Worm (Caenorhabditis elegans) whole organism, L2 larva: ENCODE results near the gene sbds-1.

Experiments
- C34F6.9 ChIP-seq: fragments of 150-350 bp; optimal IDR thresholded peaks from 2 replicates; lab custom pipeline; 2014; ENCODE audit warnings: missing biosample characterization, missing genetic modification characterization
- F13H6.1 ChIP-seq: sonication (generic microtip); optimal IDR thresholded peaks from 2 replicates; lab custom pipeline; 2016; ENCODE audit warnings: missing genetic modification characterization, missing compliant biosample characterization
- R02D3.7 ChIP-seq: fragments of 150-350 bp; optimal IDR thresholded peaks from 2 replicates; lab custom pipeline; 2014; ENCODE audit warnings: missing biosample characterization, missing genetic modification characterization
- Y55F3AM.14 ChIP-seq: fragments of 200-800 bp; sonication (Bioruptor generic); optimal IDR thresholded peaks from 2 replicates; lab custom pipeline; 2018; ENCODE audit warnings: mild to moderate bottlenecking, missing genetic modification characterization, missing compliant biosample characterization
- ZK546.5 ChIP-seq: sonication (generic microtip); optimal IDR thresholded peaks from 2 replicates; lab custom pipeline; 2017; ENCODE audit warnings: missing biosample characterization, missing genetic modification characterization
- alr-1 ChIP-seq: fragments of 150-350 bp; optimal IDR thresholded peaks from 2 replicates; lab custom pipeline; 2014; ENCODE audit warnings: missing biosample characterization, missing genetic modification characterization
- aly-2 ChIP-seq: fragments of 150-350 bp; optimal IDR thresholded peaks from 2 replicates; lab custom pipeline; 2014; ENCODE audit warnings: missing biosample characterization, missing genetic modification characterization
- ama-1 ChIP-seq: fragments of 150-350 bp; optimal IDR thresholded peaks from 2 replicates; lab custom pipeline; 2018; ENCODE audit warnings: inconsistent platforms
- blmp-1 ChIP-seq: sonication (generic microtip); optimal IDR thresholded peaks from 2 replicates; lab custom pipeline; 2017; ENCODE audit warnings: missing genetic modification characterization, mild to moderate bottlenecking, missing compliant biosample characterization, antibody characterized with exemption, moderate library complexity; ENCODE audit not compliant: insufficient read depth
- ceh-16 ChIP-seq: fragments of 150-350 bp; optimal IDR thresholded peaks from 2 replicates; lab custom pipeline; 2014; ENCODE audit warnings: missing biosample characterization, missing genetic modification characterization
- ceh-82 ChIP-seq: fragments of 150-350 bp; optimal IDR thresholded peaks from 2 replicates; lab custom pipeline; 2014; ENCODE audit warnings: missing biosample characterization, missing genetic modification characterization
- crh-2 ChIP-seq: sonication (generic microtip); optimal IDR thresholded peaks from 2 replicates; lab custom pipeline; 2017; ENCODE audit warnings: missing biosample characterization, missing genetic modification characterization
- egl-27 ChIP-seq: sonication (generic microtip); optimal IDR thresholded peaks from 3 replicates; lab custom pipeline; 2017; ENCODE audit warnings: missing biosample characterization, missing genetic modification reagents, missing genetic modification characterization
- elt-3 ChIP-seq: sonication (generic microtip); optimal IDR thresholded peaks from 2 replicates; lab custom pipeline; 2017; ENCODE audit warnings: missing biosample characterization, missing genetic modification characterization
- fos-1 ChIP-seq: fragments of 150-350 bp; optimal IDR thresholded peaks from 2 replicates; lab custom pipeline; 2014; ENCODE audit warnings: missing biosample characterization, missing genetic modification characterization
- gmeb-1 ChIP-seq: fragments of 150-350 bp; optimal IDR thresholded peaks from 2 replicates; lab custom pipeline; 2014; ENCODE audit warnings: missing biosample characterization, missing genetic modification characterization
- lin-11 ChIP-seq: fragments of 150-350 bp; sonication (generic microtip); optimal IDR thresholded peaks from 2 replicates; lab custom pipeline; 2014; ENCODE audit warnings: missing biosample characterization, missing genetic modification characterization, inconsistent platforms, mixed read lengths
- lin-13 ChIP-seq: fragments of 150-350 bp; optimal IDR thresholded peaks from 2 replicates; lab custom pipeline; 2014; ENCODE audit warnings: missing biosample characterization, missing genetic modification reagents, missing genetic modification characterization
- lsy-2 ChIP-seq, 2 experiments: fragments of 150-350 bp in 1 of 2; sonication (generic microtip) in 1 of 2; optimal IDR thresholded peaks; 2 replicates each; lab custom pipeline; 2014 to 2017; ENCODE audit warnings: missing biosample characterization in 2 of 2, missing genetic modification characterization in 2 of 2
- mab-5 ChIP-seq: fragments of 150-350 bp; optimal IDR thresholded peaks from 2 replicates; lab custom pipeline; 2014; ENCODE audit warnings: missing biosample characterization, missing genetic modification characterization
- mdl-1 ChIP-seq, 2 experiments: fragments of 150-350 bp in 1 of 2; sonication (generic microtip) in 1 of 2; optimal IDR thresholded peaks; 2 replicates each; lab custom pipeline; 2017; ENCODE audit warnings: missing biosample characterization in 2 of 2, missing genetic modification characterization in 2 of 2
- nhr-10 ChIP-seq: sonication (generic microtip); optimal IDR thresholded peaks from 2 replicates; lab custom pipeline; 2017; ENCODE audit warnings: missing biosample characterization, missing genetic modification characterization
- nhr-12 ChIP-seq: fragments of 150-350 bp; optimal IDR thresholded peaks from 2 replicates; lab custom pipeline; 2014; ENCODE audit warnings: missing biosample characterization, missing genetic modification characterization
- nhr-129 ChIP-seq: fragments of 150-350 bp; optimal IDR thresholded peaks from 2 replicates; lab custom pipeline; 2014; ENCODE audit warnings: missing biosample characterization, missing genetic modification characterization
- nhr-21 ChIP-seq: fragments of 150-350 bp; optimal IDR thresholded peaks from 2 replicates; lab custom pipeline; 2014; ENCODE audit warnings: missing biosample characterization, missing genetic modification characterization
- nhr-23 ChIP-seq: fragments of 150-350 bp; optimal IDR thresholded peaks from 2 replicates; lab custom pipeline; 2014; ENCODE audit warnings: missing biosample characterization, missing genetic modification reagents, missing genetic modification characterization
- nhr-237 ChIP-seq: fragments of 150-350 bp; optimal IDR thresholded peaks from 2 replicates; lab custom pipeline; 2014; ENCODE audit warnings: missing biosample characterization, missing genetic modification characterization
- nhr-25 ChIP-seq: fragments of 150-350 bp; sonication (generic microtip); optimal IDR thresholded peaks from 3 replicates; lab custom pipeline; 2014; ENCODE audit warnings: missing biosample characterization, missing genetic modification characterization
- nhr-6 ChIP-seq: fragments of 150-350 bp; optimal IDR thresholded peaks from 2 replicates; lab custom pipeline; 2014; ENCODE audit warnings: missing biosample characterization, missing genetic modification characterization
- nhr-77 ChIP-seq: fragments of 150-350 bp; optimal IDR thresholded peaks from 2 replicates; lab custom pipeline; 2014; ENCODE audit warnings: missing biosample characterization, missing genetic modification characterization
- peb-1 ChIP-seq: fragments of 150-350 bp; optimal IDR thresholded peaks from 2 replicates; lab custom pipeline; 2014; ENCODE audit warnings: missing biosample characterization, missing genetic modification characterization
- sem-4 ChIP-seq: fragments of 150-350 bp; optimal IDR thresholded peaks from 2 replicates; lab custom pipeline; 2014; ENCODE audit warnings: missing biosample characterization, missing genetic modification reagents, missing genetic modification characterization
- skn-1 ChIP-seq: sonication (generic microtip); optimal IDR thresholded peaks from 2 replicates; lab custom pipeline; 2017; ENCODE audit warnings: missing biosample characterization, missing genetic modification characterization
- sma-3 ChIP-seq: sonication (generic microtip); optimal IDR thresholded peaks from 2 replicates; lab custom pipeline; 2016; ENCODE audit warnings: missing genetic modification reagents, missing genetic modification characterization, missing compliant biosample characterization
- sma-9 ChIP-seq, 2 experiments: fragments of 150-350 bp in 1 of 2; sonication (generic microtip) in 1 of 2; optimal IDR thresholded peaks; 2 replicates each; lab custom pipeline; 2014 to 2016; ENCODE audit warnings: missing genetic modification characterization in 2 of 2, mild to moderate bottlenecking in 1 of 2, missing biosample characterization in 1 of 2, missing compliant biosample characterization in 1 of 2, missing genetic modification reagents in 1 of 2, moderate library complexity in 1 of 2
- snpc-4 ChIP-seq: fragments of 150-350 bp; optimal IDR thresholded peaks from 2 replicates; lab custom pipeline; 2014; ENCODE audit warnings: missing biosample characterization, missing genetic modification characterization
- unc-55 ChIP-seq: fragments of 150-350 bp; sonication (generic microtip); optimal IDR thresholded peaks from 3 replicates; lab custom pipeline; 2014; ENCODE audit warnings: missing biosample characterization, missing genetic modification reagents, missing genetic modification characterization
- unc-62 ChIP-seq: fragments of 150-350 bp; optimal IDR thresholded peaks from 2 replicates; lab custom pipeline; 2014; ENCODE audit warnings: missing biosample characterization, missing genetic modification reagents, missing genetic modification characterization
- zag-1 ChIP-seq: fragments of 150-350 bp; optimal IDR thresholded peaks from 2 replicates; lab custom pipeline; 2014; ENCODE audit warnings: missing biosample characterization, missing genetic modification characterization
- ztf-11 ChIP-seq: sonication (generic microtip); optimal IDR thresholded peaks from 2 replicates; lab custom pipeline; 2017; ENCODE audit warnings: missing biosample characterization, missing genetic modification characterization
- ztf-4 ChIP-seq: fragments of 150-350 bp; optimal IDR thresholded peaks from 2 replicates; lab custom pipeline; 2014; ENCODE audit warnings: missing biosample characterization, missing genetic modification characterization

The sbds-1 gene

ce11 chrIII:627838-628237 is 10.4 kb downstream of the sbds-1 start, which contains the start of gene T19C3.5:
TSS of gene T19C3.5 (minus strand) at chrIII:627938.
- TF ChIP-seq nhr-129 (tag; lab: Kevin White, UChicago) (no peak), aly-2 (tag; lab: Kevin White, UChicago) (no peak), ama-1 (no peak), ztf-11 (no peak), sma-3 (GFP tag; lab: Kevin White, UChicago) (no peak), ZK546.5 (tag; lab: Kevin White, UChicago) (no peak), zag-1 (no peak), alr-1 (tag; lab: Kevin White, UChicago) (no peak), C34F6.9 (tag; lab: Kevin White, UChicago) (no peak), peb-1 (tag; lab: Kevin White, UChicago) (no peak), skn-1 (tag; lab: Kevin White, UChicago) (no peak), ceh-16 (no peak), nhr-25 (tag; lab: Kevin White, UChicago) (no peak), sem-4 (no peak)

- no peak for TF ChIP-seq ceh-82 (tag; lab: Kevin White, UChicago)
- TF ChIP-seq C34F6.9 (tag; lab: Kevin White, UChicago) = no peak
- TF ChIP-seq lsy-2 (tag; optimal IDR thresholded peaks at IDR 0.05; lab: Kevin White, UChicago) = no peak
- TF ChIP-seq unc-62 = no peak
These were observed 12.1 kb downstream of the sbds-1 start for ce11 chrIII:626091-626490.

- TF ChIP-seq egl-27 (tag; lab: Kevin White, UChicago) (peak; percentile 67), ztf-11 (no peak), R02D3.7 (no peak), nhr-23 (no peak), nhr-6 (tag; lab: Kevin White, UChicago) (peak; percentile 30), sma-9 (GFP tag; optimal IDR thresholded peaks at IDR 0.05; lab: Kevin White, UChicago) (peak; percentile 92), sma-9 (tag; optimal IDR thresholded peaks at IDR 0.05; lab: Kevin White, UChicago) (no peak), lin-13 (GFP tag; lab: Kevin White, UChicago) (peak; percentile 77), nhr-237 (tag; lab: Kevin White, UChicago) (no peak), mab-5 (tag; lab: Kevin White, UChicago) (peak; percentile 69), ZK546.5 (tag; lab: Kevin White, UChicago) (no peak), mdl-1 (tag; optimal IDR thresholded peaks at IDR 0.05; lab: Kevin White, UChicago) (peak; percentile 40 to 84), gmeb-1 (tag; lab: Kevin White, UChicago) (peak; percentile 73), lsy-2 (tag; optimal IDR thresholded peaks at IDR 0.05; lab: Kevin White, UChicago) (peak in 1 of 2 experiments; percentile 86), blmp-1 (peak; percentile 24), ztf-4 (tag; lab: Kevin White, UChicago) (peak; percentile 60), unc-62 (no peak), sem-4 (peak; percentile 51), nhr-77 (no peak), C34F6.9 (tag; lab: Kevin White, UChicago) (peak; percentile 95), nhr-10 (no peak), skn-1 (tag; lab: Kevin White, UChicago) (no peak), sma-3 (GFP tag; lab: Kevin White, UChicago) (peak; percentile 83), alr-1 (tag; lab: Kevin White, UChicago) (peak; percentile 65), ceh-82 (tag; lab: Kevin White, UChicago) (no peak), zag-1 (peak; percentile 86), nhr-21 (peak; percentile 84), nhr-129 (tag; lab: Kevin White, UChicago) (peak; percentile 92), F13H6.1 (tag; lab: Kevin White, UChicago) (peak; percentile 95), snpc-4 (peak; percentile 65), elt-3 (no peak), Y55F3AM.14 (GFP tag; lab: Kevin White, UChicago) (peak; percentile 59), lin-11 (tag; lab: Kevin White, UChicago) (peak; percentile 85), crh-2 (tag; lab: Kevin White, UChicago) (peak; percentile 92), peb-1 (tag; lab: Kevin White, UChicago) (peak; percentile 94), ceh-16 (no peak), nhr-12 (no peak), unc-55 (GFP tag; lab: Kevin White, UChicago) (peak; percentile 88), nhr-25 (tag; lab: Kevin White, UChicago) (peak; percentile 77), ama-1 (peak; percentile 22), fos-1 (tag; lab: Kevin White, UChicago) (peak; percentile 99)
These were observed 14.5 kb downstream of the sbds-1 start for ce11 chrIII:623754-624153.
